Worm (Caenorhabditis elegans): ENCODE results near the gene col-13.

Gene col-13

DNA sequence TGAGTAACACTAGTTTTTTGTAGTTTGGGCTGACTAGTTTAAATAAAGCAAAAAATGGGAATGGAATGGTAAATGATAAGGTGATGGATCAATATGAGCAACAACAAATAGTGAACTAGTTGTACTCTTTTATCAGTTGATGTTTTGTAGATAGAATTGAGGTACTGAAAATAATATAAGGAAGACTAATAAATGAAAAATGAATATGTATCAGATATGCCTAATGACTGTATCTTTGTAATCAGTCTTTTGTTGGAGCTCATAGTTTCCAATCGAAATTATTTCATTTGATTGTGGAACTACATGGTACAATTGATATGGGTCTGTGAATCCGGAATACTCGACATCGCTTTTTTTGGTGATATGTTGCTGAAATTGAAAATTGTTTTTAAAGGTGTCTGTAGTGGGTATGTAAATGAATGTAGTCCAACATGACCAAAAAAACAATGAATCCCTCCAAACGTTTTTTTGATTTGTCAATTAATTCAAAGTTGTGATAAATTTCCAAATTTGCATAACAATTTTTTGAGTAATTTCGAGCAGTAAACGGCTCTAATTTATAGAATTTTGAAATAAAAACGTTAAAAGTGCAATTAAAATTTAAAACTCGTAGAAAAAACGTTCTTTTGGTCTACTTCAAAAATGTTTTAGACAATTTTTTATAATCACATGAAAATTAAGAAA lies 11.5 kb downstream of the col-13 start, which contains the start of gene F15H10.12 (continued):
- TF ChIP-seq attf-5 (GFP tag; optimal IDR thresholded peaks at IDR 0.05) = no peak
- TF ChIP-seq unc-130 (GFP tag; optimal IDR thresholded peaks at IDR 0.05) = no peak
- no peak for TF ChIP-seq ekl-4 (GFP tag; IDR thresholded peaks at IDR 0.05)
- TF ChIP-seq T26A5.8 (tag; optimal IDR thresholded peaks at IDR 0.05) = no peak
- no peak for TF ChIP-seq zim-3 (tag; optimal IDR thresholded peaks at IDR 0.05)

ce11 chrV:10406313-10406712 lies 15.4 kb downstream of the col-13 start, which contains the start of gene F15H10.7:
Gene F15H10.7 (minus strand): TSS chrV:10406413.
- TF ChIP-seq aptf-2 (GFP tag; conservative IDR thresholded peaks at IDR 0.05) = no peak
- no peak for TF ChIP-seq mel-28 (tag; optimal IDR thresholded peaks at IDR 0.05; ENCODE audit: borderline replicate concordance)
- no peak for TF ChIP-seq zfh-2 (GFP tag; conservative IDR thresholded peaks at IDR 0.05)
- no peak for TF ChIP-seq gei-17 (GFP tag; optimal IDR thresholded peaks at IDR 0.05)
- TF ChIP-seq Y53G8AR.9 (GFP tag; conservative IDR thresholded peaks at IDR 0.05) = no peak
- TF ChIP-seq ceh-40 (GFP tag; IDR thresholded peaks at IDR 0.05) = no peak
- no peak for TF ChIP-seq attf-6 (GFP tag; IDR thresholded peaks at IDR 0.05)
- TF ChIP-seq nfya-2 (GFP tag; IDR thresholded peaks at IDR 0.05) = no peak
- TF ChIP-seq ccch-3 (GFP tag; optimal IDR thresholded peaks at IDR 0.05) = no peak
- no peak for TF ChIP-seq cebp-1 (GFP tag; IDR thresholded peaks at IDR 0.05)
- TF ChIP-seq cebp-1 (tag; optimal IDR thresholded peaks at IDR 0.05) = no peak
- no peak for TF ChIP-seq xnd-1 (tag; optimal IDR thresholded peaks at IDR 0.05)
- no peak for TF ChIP-seq unc-130 (GFP tag; optimal IDR thresholded peaks at IDR 0.05)
- no peak for TF ChIP-seq egl-18 (GFP tag; IDR thresholded peaks at IDR 0.05)
- TF ChIP-seq nfya-1 (tag; optimal IDR thresholded peaks at IDR 0.05; ENCODE audit: borderline replicate concordance, insufficient read depth) = no peak
- no peak for TF ChIP-seq Y56A3A.18 (GFP tag; IDR thresholded peaks at IDR 0.05)
- TF ChIP-seq ztf-3 (GFP tag; optimal IDR thresholded peaks at IDR 0.05) = no peak
- no peak for TF ChIP-seq hmg-20 (GFP tag; IDR thresholded peaks at IDR 0.05)

DNA sequence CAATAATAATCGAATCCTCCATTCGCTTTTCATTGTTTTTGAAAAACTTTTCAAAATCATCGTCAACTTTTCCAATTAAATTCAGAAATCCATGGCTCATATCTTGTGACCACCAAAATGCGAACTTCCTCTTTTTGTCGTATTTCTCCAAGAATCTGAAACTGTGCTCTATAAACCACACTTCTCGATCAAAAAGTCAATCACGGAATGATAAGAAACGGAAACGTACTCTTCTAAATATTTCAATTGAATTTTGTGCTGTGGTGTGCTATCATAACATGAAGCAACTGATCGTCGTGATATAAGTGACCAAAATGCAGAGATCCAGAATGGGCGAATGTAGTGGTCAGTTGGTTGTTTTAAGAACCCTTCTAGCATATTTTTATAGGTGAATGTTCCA lies 17.0 kb downstream of the col-13 start:
- peak; percentile 74 for TF ChIP-seq nhr-80 (tag; optimal IDR thresholded peaks at IDR 0.05)
- TF ChIP-seq nhr-179 (tag; optimal IDR thresholded peaks at IDR 0.05) = no peak

- no peak for TF ChIP-seq hmg-20 (GFP tag; IDR thresholded peaks at IDR 0.05)
- no peak for TF ChIP-seq repo-1 (tag; optimal IDR thresholded peaks at IDR 0.05)
These were observed 18.9 kb downstream of the col-13 start, which contains the start of gene F15H10.8 for ce11 chrV:10402804-10403203. Gene F15H10.8 (minus strand): TSS chrV:10402904.

ce11 chrV:10399290-10399689 lies 22.4 kb downstream of the col-13 start:
- TF ChIP-seq tlf-1 (GFP tag; optimal IDR thresholded peaks at IDR 0.05) = no peak
- peak; percentile 84 for TF ChIP-seq cebp-1 (GFP tag; IDR thresholded peaks at IDR 0.05)
- peak; percentile 86 for TF ChIP-seq cebp-1 (tag; optimal IDR thresholded peaks at IDR 0.05)
- no peak for TF ChIP-seq ceh-27 (GFP tag; optimal IDR thresholded peaks at IDR 0.05)
- peak; percentile 93 for TF ChIP-seq nhr-80 (tag; optimal IDR thresholded peaks at IDR 0.05)
- peak; percentile 32 for TF ChIP-seq ets-4 (GFP tag; optimal IDR thresholded peaks at IDR 0.05)

DNA sequence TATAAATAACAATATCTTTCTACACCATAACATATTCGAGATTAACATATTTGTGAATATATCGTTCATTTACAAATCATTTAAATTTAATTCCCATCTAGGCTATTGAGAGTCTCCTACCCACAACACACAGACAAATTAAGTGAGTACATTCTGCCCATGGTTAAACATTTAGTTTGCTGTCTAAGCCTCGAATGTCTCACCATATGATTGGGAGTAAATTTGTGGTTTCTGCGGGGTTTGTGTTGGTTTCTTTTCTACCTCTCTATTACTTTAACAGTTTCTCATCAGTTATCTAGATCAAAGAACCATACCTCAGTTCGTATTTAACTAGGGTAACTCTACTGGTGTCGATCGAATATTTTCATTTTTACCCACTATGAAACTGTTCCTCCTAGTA lies 23.3 kb downstream of the col-13 start, which contains the start of gene ugt-2:
Gene ugt-2, plus strand, starts transcription at position 371 of the 400 bp plus-strand sequence.
- TF ChIP-seq nhr-80 (tag; optimal IDR thresholded peaks at IDR 0.05) (peak; percentile 42), atf-7 (tag; optimal IDR thresholded peaks at IDR 0.05) (no peak)
